Fruit fly (Drosophila melanogaster): ENCODE data around the gene CG6184.

The CG6184 gene

dm6 chr3R:19620953-19621352, 36.7 kb downstream of the CG6184 start (continued):
- TF ChIP-seq Asciz (GFP tag; optimal IDR thresholded peaks at IDR 0.05) (no peak), zf30C (GFP tag; optimal IDR thresholded peaks at IDR 0.05) (no peak), bowl (GFP tag; IDR thresholded peaks at IDR 0.05) (no peak), H15 (GFP tag; IDR thresholded peaks at IDR 0.05) (no peak), nmo (GFP tag; optimal IDR thresholded peaks at IDR 0.05) (no peak), CG17829 (tag; optimal IDR thresholded peaks at IDR 0.05) (no peak), nau (GFP tag; optimal IDR thresholded peaks at IDR 0.05) (peak; percentile 36), CG12071 (GFP tag; optimal IDR thresholded peaks at IDR 0.05) (no peak), sisA (GFP tag; IDR thresholded peaks at IDR 0.05) (no peak), YL-1 (GFP tag; optimal IDR thresholded peaks at IDR 0.05) (no peak), CG13624 (GFP tag; optimal IDR thresholded peaks at IDR 0.05) (peak; percentile 21), MTF-1 (GFP tag; optimal IDR thresholded peaks at IDR 0.05; ENCODE audit: borderline replicate concordance) (no peak), CG12769 (tag; optimal IDR thresholded peaks at IDR 0.05) (peak; percentile 89), unc-4 (GFP tag; IDR thresholded peaks at IDR 0.05; ENCODE audit: partially characterized antibody) (no peak), CG34376 (GFP tag; optimal IDR thresholded peaks at IDR 0.05) (peak; percentile 48), pum (GFP tag; optimal IDR thresholded peaks at IDR 0.05) (no peak), CG2875 (GFP tag; optimal IDR thresholded peaks at IDR 0.05) (no peak), bigmax (GFP tag; optimal IDR thresholded peaks at IDR 0.05) (no peak), her (GFP tag; optimal IDR thresholded peaks at IDR 0.05) (peak; percentile 35), tll (GFP tag; optimal IDR thresholded peaks at IDR 0.05) (no peak), Med (GFP tag) (peak; percentile 83), chif (GFP tag; optimal IDR thresholded peaks at IDR 0.05) (no peak), h (optimal IDR thresholded peaks at IDR 0.05) (no peak), hbn (GFP tag; IDR thresholded peaks at IDR 0.05; ENCODE audit: partially characterized antibody) (no peak), bbx (GFP tag; IDR thresholded peaks at IDR 0.05; ENCODE audit: partially characterized antibody) (peak; percentile 32; the same call in 1 of the 2 replicates), yki (optimal IDR thresholded peaks at IDR 0.05) (no peak), vvl (GFP tag; IDR thresholded peaks at IDR 0.05) (no peak; the same call in none of the 2 replicates), shn (GFP tag; optimal IDR thresholded peaks at IDR 0.05) (no peak), fd96Cb (tag; optimal IDR thresholded peaks at IDR 0.05) (no peak), pan (optimal IDR thresholded peaks at IDR 0.05) (no peak), pan (GFP tag; optimal IDR thresholded peaks at IDR 0.05 in 1 of 2, IDR thresholded peaks at IDR 0.05 in 1 of 2) (peak in 1 of 2 experiments; percentile 33), CG18476 (GFP tag; optimal IDR thresholded peaks at IDR 0.05) (no peak), CG2889 (GFP tag; IDR thresholded peaks at IDR 0.05) (no peak), CG31441 (GFP tag; IDR thresholded peaks at IDR 0.05) (no peak), pb (GFP tag; optimal IDR thresholded peaks at IDR 0.05) (no peak), Poxn (GFP tag; IDR thresholded peaks at IDR 0.05) (no peak), Meics (GFP tag; optimal IDR thresholded peaks at IDR 0.05) (peak; percentile 37), CG32532 (GFP tag; IDR thresholded peaks at IDR 0.05) (peak; percentile 46; the same call in 1 of the 2 replicates), Eip74EF (GFP tag; optimal IDR thresholded peaks at IDR 0.05) (peak in 1 of 2 experiments; percentile 40), rib (GFP tag; IDR thresholded peaks at IDR 0.05) (no peak; the same call in none of the 2 replicates), CG11398 (GFP tag; optimal IDR thresholded peaks at IDR 0.05) (no peak), sug (tag; optimal IDR thresholded peaks at IDR 0.05) (peak; percentile 31), CG13424 (tag; optimal IDR thresholded peaks at IDR 0.05) (no peak), corto (GFP tag; optimal IDR thresholded peaks at IDR 0.05) (no peak), sens-2 (GFP tag; IDR thresholded peaks at IDR 0.05) (0 out of 2 replicates have a peak, but pooled peaks have one; percentile 8), luna (GFP tag; optimal IDR thresholded peaks at IDR 0.05) (no peak), pfk (GFP tag; optimal IDR thresholded peaks at IDR 0.05) (no peak), caup (GFP tag; optimal IDR thresholded peaks at IDR 0.05; ENCODE audit: severe bottlenecking) (no peak), B-H1 (GFP tag; IDR thresholded peaks at IDR 0.05) (no peak), knrl (GFP tag; IDR thresholded peaks at IDR 0.05; ENCODE audit: partially characterized antibody) (no peak), CG11696 (GFP tag; IDR thresholded peaks at IDR 0.05) (no peak)
